Worm (Caenorhabditis elegans): ENCODE data around the gene T26C12.3.

DNA sequence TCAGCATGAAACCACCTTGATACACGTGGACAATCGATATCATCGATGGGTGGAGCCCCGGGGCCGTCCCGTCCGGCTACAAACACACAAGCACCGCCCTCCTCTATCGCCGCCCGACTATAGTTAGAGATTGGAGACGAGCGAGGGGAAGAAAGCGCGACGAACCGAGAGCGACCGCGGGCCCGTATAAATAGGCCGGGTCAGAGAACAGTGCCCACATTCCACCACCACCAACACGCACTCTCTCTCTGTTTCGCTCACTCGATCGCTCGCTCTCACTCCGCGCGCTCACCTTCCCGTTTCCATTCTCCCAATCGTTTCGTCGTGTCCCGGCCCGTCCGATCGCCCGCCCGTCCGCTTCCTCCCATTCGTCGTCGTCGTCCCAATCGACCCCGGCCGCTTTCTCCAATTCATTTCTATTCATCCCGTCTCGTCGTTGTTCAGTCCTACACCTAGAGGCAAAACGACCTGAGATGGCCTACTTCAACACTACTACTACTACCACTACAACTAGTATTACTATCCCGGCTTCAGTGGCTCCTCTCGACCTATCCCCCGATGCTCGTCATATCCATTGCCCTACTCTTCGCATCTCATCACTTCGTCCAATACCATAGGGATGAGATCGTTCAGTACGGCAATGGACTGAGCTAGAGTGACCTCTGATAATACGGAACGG lies 40.4 kb downstream of the T26C12.3 start:
- TF ChIP-seq W03F9.2 (tag; optimal IDR thresholded peaks at IDR 0.05) (no peak), dao-5 (tag; optimal IDR thresholded peaks at IDR 0.05) (no peak)
